Fruit fly (Drosophila melanogaster) whole organism, embryonic: ENCODE measurements around the gene CG17027.
A peak's percentile ranks its signal among the peaks of the same experiment; 100 is the strongest.

ENCODE experiments used
- Abd-B ChIP-seq: fragments of 200-800 bp; sonication (Bioruptor generic); optimal IDR thresholded peaks from 2 replicates; lab custom pipeline; 2018; ENCODE audit warnings: missing biosample characterization, mild to moderate bottlenecking, missing genetic modification characterization, moderate library complexity
- Atf-2 ChIP-seq: fragments of 200-800 bp; sonication (Bioruptor generic); optimal IDR thresholded peaks from 2 replicates; lab custom pipeline; 2016; ENCODE audit warnings: missing biosample characterization, missing genetic modification characterization
- Blimp-1 ChIP-seq: fragments of 200-800 bp; sonication (Bioruptor generic); optimal IDR thresholded peaks from 3 replicates; lab custom pipeline; 2018; ENCODE audit warnings: missing biosample characterization, missing genetic modification characterization, mild to moderate bottlenecking, moderate library complexity, missing genetic modification reagents
- CG10366 ChIP-seq: fragments of 200-800 bp; sonication (Bioruptor generic); IDR thresholded peaks from 2 replicates; pipeline ENCODE4 v1.3.6; 2022; ENCODE audit warnings: missing biosample characterization, missing genetic modification characterization
- CG11398 ChIP-seq: fragments of 200-800 bp; sonication (Bioruptor generic); optimal IDR thresholded peaks from 2 replicates; lab custom pipeline; 2016; ENCODE audit warnings: missing biosample characterization, missing genetic modification characterization
- CG12659 ChIP-seq: fragments of 200-800 bp; sonication (Bioruptor generic); optimal IDR thresholded peaks from 3 replicates; lab custom pipeline; 2017; ENCODE audit warnings: mild to moderate bottlenecking, missing biosample characterization, missing genetic modification reagents, missing genetic modification characterization
- CG12942 ChIP-seq: fragments of 200-800 bp; sonication (Bioruptor generic); optimal IDR thresholded peaks from 3 replicates; lab custom pipeline; 2016; ENCODE audit warnings: missing biosample characterization, missing genetic modification characterization
- CG13296 ChIP-seq: fragments of 200-800 bp; sonication (Bioruptor generic); optimal IDR thresholded peaks from 3 replicates; lab custom pipeline; 2018; ENCODE audit warnings: missing biosample characterization, mild to moderate bottlenecking, missing genetic modification characterization
- CG16863 ChIP-seq: fragments of 200-800 bp; sonication (Bioruptor generic); optimal IDR thresholded peaks from 3 replicates; lab custom pipeline; 2016; ENCODE audit warnings: missing biosample characterization, missing genetic modification characterization
- CG17829 ChIP-seq: fragments of 200-800 bp; optimal IDR thresholded peaks from 2 replicates; lab custom pipeline; 2019; ENCODE audit warnings: missing biosample characterization, mild to moderate bottlenecking, missing genetic modification characterization, moderate library complexity
- CG3838 ChIP-seq: fragments of 200-800 bp; sonication (Bioruptor generic); optimal IDR thresholded peaks from 3 replicates; lab custom pipeline; 2016; ENCODE audit warnings: missing biosample characterization, missing genetic modification characterization
- CG5953 ChIP-seq: fragments of 200-800 bp; sonication (Bioruptor generic); IDR thresholded peaks from 2 replicates; pipeline ENCODE4 v1.3.6; 2022; ENCODE audit warnings: missing biosample characterization, missing genetic modification characterization
- CG6654 ChIP-seq: fragments of 200-800 bp; sonication (Bioruptor generic); optimal IDR thresholded peaks from 2 replicates; lab custom pipeline; 2017; ENCODE audit warnings: missing biosample characterization, mild to moderate bottlenecking, missing genetic modification characterization
- CG8765 ChIP-seq: fragments of 200-800 bp; sonication (Bioruptor generic); IDR thresholded peaks from 2 replicates; pipeline ENCODE4 v1.3.6; 2022; ENCODE audit warnings: missing biosample characterization, missing genetic modification characterization
- CG9876 ChIP-seq: fragments of 200-800 bp; sonication (Bioruptor generic); optimal IDR thresholded peaks from 2 replicates; lab custom pipeline; 2016; ENCODE audit warnings: missing biosample characterization, missing genetic modification characterization
- Doc3 ChIP-seq: fragments of 200-800 bp; sonication (Bioruptor generic); IDR thresholded peaks from 3 replicates; pipeline ENCODE4 v1.3.6; 2022; ENCODE audit warnings: missing biosample characterization, missing genetic modification characterization; ENCODE audit not compliant: partially characterized antibody
- E2f1 ChIP-seq: fragments of 200-800 bp; sonication (Bioruptor generic); IDR thresholded peaks from 2 replicates; pipeline ENCODE4 v1.3.6; 2022; ENCODE audit warnings: missing biosample characterization, missing genetic modification characterization
- Gsc ChIP-seq: fragments of 200-800 bp; sonication (Bioruptor generic); IDR thresholded peaks from 2 replicates; pipeline ENCODE4 v1.3.6; 2022; ENCODE audit warnings: missing biosample characterization, missing genetic modification characterization
- Gug ChIP-seq: fragments of 200-800 bp; sonication (Bioruptor generic); IDR thresholded peaks from 4 replicates; pipeline ENCODE4 v1.3.6; 2022; ENCODE audit warnings: missing biosample characterization, missing genetic modification characterization
- H15 ChIP-seq: fragments of 200-800 bp; sonication (Bioruptor generic); IDR thresholded peaks from 3 replicates; pipeline ENCODE4 v1.3.6; 2022; ENCODE audit warnings: missing biosample characterization, missing genetic modification characterization
- Hr3 ChIP-seq: fragments of 200-800 bp; sonication (Bioruptor generic); optimal IDR thresholded peaks from 3 replicates; lab custom pipeline; 2016; ENCODE audit warnings: missing biosample characterization, missing genetic modification characterization
- Hsf ChIP-seq: fragments of 200-800 bp; sonication (Bioruptor generic); optimal IDR thresholded peaks from 3 replicates; lab custom pipeline; 2016; ENCODE audit warnings: missing biosample characterization, missing genetic modification characterization
- Max ChIP-seq: fragments of 200-800 bp; sonication (Bioruptor generic); optimal IDR thresholded peaks from 2 replicates; lab custom pipeline; 2016; ENCODE audit warnings: missing biosample characterization, mild to moderate bottlenecking, missing genetic modification characterization
- Med ChIP-seq: fragments of 200-800 bp; sonication (Bioruptor generic); peaks from one replicate; lab custom pipeline; 2016; ENCODE audit warnings: missing biosample characterization, missing genetic modification characterization, mild to moderate bottlenecking, inconsistent platforms, moderate library complexity
- Nf-YA ChIP-seq: fragments of 200-800 bp; sonication (Bioruptor generic); IDR thresholded peaks from 2 replicates; pipeline ENCODE4 v1.3.6; 2022; ENCODE audit warnings: missing biosample characterization, missing genetic modification characterization
- Opbp ChIP-seq: fragments of 200-800 bp; sonication (Bioruptor generic); IDR thresholded peaks from 3 replicates; pipeline ENCODE4 v1.3.6; 2022; ENCODE audit warnings: missing biosample characterization, missing genetic modification characterization; ENCODE audit not compliant: partially characterized antibody
- Sin3A ChIP-seq: fragments of >200 bp; optimal IDR thresholded peaks from 2 replicates; lab custom pipeline; 2018
- Spps ChIP-seq: fragments of 200-800 bp; sonication (Bioruptor generic); optimal IDR thresholded peaks from 2 replicates; lab custom pipeline; 2018; ENCODE audit warnings: missing biosample characterization, mild to moderate bottlenecking, missing genetic modification characterization
- Taf1 ChIP-seq: fragments of 200-800 bp; sonication (Bioruptor generic); IDR thresholded peaks from 2 replicates; pipeline ENCODE4 v1.3.6; 2022; ENCODE audit warnings: missing biosample characterization, missing genetic modification characterization
- Vsx1 ChIP-seq: fragments of 200-800 bp; sonication (Bioruptor generic); optimal IDR thresholded peaks from 2 replicates; lab custom pipeline; 2017; ENCODE audit warnings: missing biosample characterization, mild to moderate bottlenecking, missing genetic modification characterization, missing genetic modification reagents
- az2 ChIP-seq: fragments of 200-800 bp; sonication (Bioruptor generic); optimal IDR thresholded peaks from 3 replicates; lab custom pipeline; 2016; ENCODE audit warnings: missing biosample characterization, missing genetic modification characterization
- chif ChIP-seq, 2 experiments: fragments of 200-800 bp; sonication (Bioruptor generic); optimal IDR thresholded peaks; 3 replicates each; lab custom pipeline; 2016; ENCODE audit warnings: missing biosample characterization in 2 of 2, missing genetic modification characterization in 2 of 2
- ci ChIP-seq: fragments of 200-800 bp; sonication (Bioruptor generic); IDR thresholded peaks from 3 replicates; pipeline ENCODE4 v1.3.6; 2022; ENCODE audit warnings: missing biosample characterization, missing genetic modification characterization
- danr ChIP-seq: fragments of 200-800 bp; sonication (Bioruptor generic); IDR thresholded peaks from 2 replicates; pipeline ENCODE4 v1.3.6; 2022; ENCODE audit warnings: missing biosample characterization, missing genetic modification characterization
- dati ChIP-seq: fragments of 200-800 bp; sonication (Bioruptor generic); IDR thresholded peaks from 2 replicates; pipeline ENCODE4 v1.3.6; 2022; ENCODE audit warnings: missing biosample characterization, missing genetic modification characterization
- disco-r ChIP-seq: fragments of 200-800 bp; sonication (Bioruptor generic); optimal IDR thresholded peaks from 2 replicates; lab custom pipeline; 2016; ENCODE audit warnings: missing biosample characterization, missing genetic modification characterization
- jing ChIP-seq: fragments of 200-800 bp; sonication (Bioruptor generic); optimal IDR thresholded peaks from 2 replicates; lab custom pipeline; 2018; ENCODE audit warnings: missing biosample characterization, mild to moderate bottlenecking, missing genetic modification characterization
- kah ChIP-seq: fragments of 200-800 bp; sonication (Bioruptor generic); optimal IDR thresholded peaks from 2 replicates; lab custom pipeline; 2018; ENCODE audit warnings: missing biosample characterization, mild to moderate bottlenecking, missing genetic modification characterization
- lbe ChIP-seq: fragments of 200-800 bp; sonication (Bioruptor generic); optimal IDR thresholded peaks from 2 replicates; lab custom pipeline; 2016; ENCODE audit warnings: missing biosample characterization, mild to moderate bottlenecking, missing genetic modification characterization
- luna ChIP-seq: fragments of 200-800 bp; sonication (Bioruptor generic); optimal IDR thresholded peaks from 2 replicates; lab custom pipeline; 2016; ENCODE audit warnings: missing biosample characterization, missing genetic modification characterization
- mam ChIP-seq: fragments of 200-800 bp; sonication (Bioruptor generic); optimal IDR thresholded peaks from 3 replicates; lab custom pipeline; 2016; ENCODE audit warnings: missing biosample characterization, missing genetic modification characterization
- phol ChIP-seq: fragments of 200-800 bp; sonication (Bioruptor generic); optimal IDR thresholded peaks from 3 replicates; lab custom pipeline; 2018; ENCODE audit warnings: missing biosample characterization, mild to moderate bottlenecking, missing genetic modification characterization, moderate library complexity
- pita ChIP-seq: fragments of 200-800 bp; sonication (Bioruptor generic); optimal IDR thresholded peaks from 2 replicates; lab custom pipeline; 2017; ENCODE audit warnings: missing biosample characterization, mild to moderate bottlenecking, missing genetic modification characterization
- sima ChIP-seq: fragments of 200-800 bp; sonication (Bioruptor generic); optimal IDR thresholded peaks from 2 replicates; lab custom pipeline; 2016; ENCODE audit warnings: missing biosample characterization, missing genetic modification characterization
- sob ChIP-seq: fragments of 200-800 bp; sonication (Bioruptor generic); IDR thresholded peaks from 2 replicates; pipeline ENCODE4 v1.3.6; 2022; ENCODE audit warnings: missing biosample characterization, missing genetic modification characterization
- ssp ChIP-seq: fragments of 200-800 bp; sonication (Bioruptor generic); IDR thresholded peaks from 2 replicates; pipeline ENCODE4 v1.3.6; 2022; ENCODE audit warnings: missing biosample characterization, missing genetic modification characterization
- trem ChIP-seq: fragments of 200-800 bp; optimal IDR thresholded peaks from 3 replicates; lab custom pipeline; 2019; ENCODE audit warnings: missing biosample characterization, mild to moderate bottlenecking, missing genetic modification characterization, moderate library complexity
- twi ChIP-seq: fragments of 200-800 bp; optimal IDR thresholded peaks from 2 replicates; lab custom pipeline; 2019; ENCODE audit warnings: missing biosample characterization, mild to moderate bottlenecking, missing genetic modification characterization, moderate library complexity
- tx ChIP-seq: fragments of 200-800 bp; sonication (Bioruptor generic); optimal IDR thresholded peaks from 2 replicates; lab custom pipeline; 2016; ENCODE audit warnings: missing biosample characterization, missing genetic modification characterization

The CG17027 gene

DNA sequence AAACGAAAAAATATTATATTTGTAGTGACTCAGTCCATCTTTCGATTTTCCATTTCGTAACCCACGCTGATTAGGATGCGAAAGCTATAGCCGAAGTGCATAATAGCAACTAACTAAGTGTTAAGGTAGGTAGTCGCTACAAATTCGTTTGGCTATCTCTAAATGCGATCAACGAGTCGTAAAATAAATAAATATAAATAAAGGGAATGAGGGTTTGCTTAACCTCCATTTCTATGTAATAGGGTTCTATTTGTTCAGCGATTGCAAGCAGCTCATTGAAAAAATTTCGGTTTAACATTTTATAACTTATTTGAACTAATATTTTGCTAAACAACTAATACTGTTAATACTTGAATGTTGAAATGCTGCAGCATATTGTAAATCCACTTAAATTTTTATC is 30.3 kb downstream of the CG17027 start (continued):
- TF ChIP-seq Blimp-1 (peak; percentile 24), Abd-B (GFP tag; lab: Kevin White, UChicago) (no peak), CG8765 (GFP tag; lab: Robert Waterston, UW) (no peak), Hr3 (no peak), ci (GFP tag; lab: Robert Waterston, UW) (peak; percentile 46; the same call in 1 of the 3 replicates), dati (GFP tag; lab: Robert Waterston, UW) (no peak), CG13296 (GFP tag; lab: Kevin White, UChicago) (no peak), Sin3A (lab: Kevin White, UChicago) (no peak), Taf1 (GFP tag; lab: Robert Waterston, UW) (no peak), CG3838 (GFP tag; lab: Kevin White, UChicago) (no peak), ssp (GFP tag; lab: Robert Waterston, UW) (no peak)
- TF ChIP-seq, all 482 proteins: peak for 16

DNA sequence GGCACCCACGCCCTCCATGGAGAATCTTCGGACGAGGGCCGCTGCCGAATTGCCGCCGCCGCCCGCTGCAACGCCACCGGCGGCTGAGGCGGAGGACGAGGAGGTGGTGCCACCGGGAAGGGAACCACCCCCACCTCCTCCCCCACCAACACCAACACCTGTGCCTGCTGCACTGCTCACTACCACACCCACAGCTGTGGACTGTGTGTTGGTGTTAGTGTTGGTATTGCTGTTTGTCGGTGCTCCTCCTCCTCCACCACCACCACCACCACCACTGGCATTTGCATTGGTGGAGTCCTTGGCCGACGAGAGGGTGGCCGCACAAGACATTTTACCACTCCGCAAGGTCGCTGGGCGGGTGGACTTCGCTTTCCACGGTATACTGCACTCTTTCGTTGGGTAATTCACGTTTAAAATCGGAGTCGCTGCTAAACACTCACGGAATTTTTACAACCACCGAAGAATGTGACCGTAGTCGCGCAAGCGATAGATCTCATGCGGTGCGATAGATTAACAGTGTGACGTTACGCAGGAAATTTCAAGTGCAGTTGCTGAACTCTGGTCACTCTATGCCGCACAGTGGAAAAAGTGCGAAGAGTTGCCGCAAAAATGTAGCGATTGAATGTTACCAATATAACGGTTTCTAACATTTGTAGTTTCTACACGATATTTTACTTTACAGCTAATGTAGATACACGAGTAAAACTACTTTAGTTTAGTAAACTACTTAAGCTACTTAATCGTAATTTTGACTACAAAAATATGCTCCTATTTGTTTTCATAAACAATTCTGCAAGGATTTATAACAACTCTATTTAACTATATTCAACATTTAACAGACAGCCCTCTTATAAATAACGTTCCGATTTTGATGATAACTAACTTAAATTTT is 31.7 kb downstream of the CG17027 start, which contains the start of gene mib1:
mib1 (minus strand) TSS at position 494 of the 892 bp plus-strand sequence.
- TF ChIP-seq CG5953 (GFP tag; lab: Robert Waterston, UW): no peak
- no peak for TF ChIP-seq CG12942 (GFP tag; lab: Kevin White, UChicago)
- peak; percentile 62 for TF ChIP-seq phol (tag; lab: Kevin White, UChicago)
- peak; percentile 65; the same call in 1 of the 2 replicates for TF ChIP-seq sob (GFP tag; lab: Robert Waterston, UW)
- no peak for TF ChIP-seq jing (GFP tag; lab: Kevin White, UChicago)
- no peak for TF ChIP-seq pita
- TF ChIP-seq tx (GFP tag; lab: Kevin White, UChicago): no peak
- TF ChIP-seq Hsf (GFP tag; lab: Kevin White, UChicago): peak; percentile 24
- no peak for TF ChIP-seq sima (GFP tag; lab: Kevin White, UChicago)
- TF ChIP-seq Med (GFP tag; lab: Kevin White, UChicago): peak; percentile 91
- TF ChIP-seq Max: no peak
- TF ChIP-seq CG12659 (GFP tag; lab: Kevin White, UChicago): peak; percentile 88
- peak; percentile 35; the same call in 2 of the 4 replicates for TF ChIP-seq Gug (GFP tag; lab: Robert Waterston, UW)
- TF ChIP-seq Spps (tag; lab: Kevin White, UChicago): no peak
- no peak for TF ChIP-seq danr (GFP tag; lab: Robert Waterston, UW)
- no peak for TF ChIP-seq mam
- peak in 1 of 2 experiments; percentile 15 for TF ChIP-seq chif (GFP tag; optimal IDR thresholded peaks at IDR 0.05; lab: Kevin White, UChicago)
- peak; percentile 19 for TF ChIP-seq twi (tag; lab: Kevin White, UChicago)
- TF ChIP-seq CG9876 (GFP tag; lab: Kevin White, UChicago): no peak
- TF ChIP-seq Nf-YA (GFP tag; lab: Robert Waterston, UW): no peak; the same call in 1 of the 2 replicates
- peak; percentile 15 for TF ChIP-seq az2 (GFP tag; lab: Kevin White, UChicago)
- no peak for TF ChIP-seq CG11398 (GFP tag; lab: Kevin White, UChicago)
- TF ChIP-seq Vsx1 (GFP tag; lab: Kevin White, UChicago): no peak
- no peak for TF ChIP-seq lbe (GFP tag; lab: Kevin White, UChicago)
- TF ChIP-seq kah (GFP tag; lab: Kevin White, UChicago): peak; percentile 86
- TF ChIP-seq CG17829 (tag; lab: Kevin White, UChicago): peak; percentile 38
- peak; percentile 12 for TF ChIP-seq disco-r (GFP tag; lab: Kevin White, UChicago)
- TF ChIP-seq Opbp (GFP tag; lab: Robert Waterston, UW): peak; percentile 95
- TF ChIP-seq E2f1 (GFP tag; lab: Robert Waterston, UW): no peak
- TF ChIP-seq Atf-2 (GFP tag; lab: Kevin White, UChicago): no peak
- TF ChIP-seq H15 (GFP tag; lab: Robert Waterston, UW): 0 out of 3 replicates have a peak, but pooled peaks have one; percentile 8
- TF ChIP-seq luna (GFP tag; lab: Kevin White, UChicago): no peak
- peak; percentile 72 for TF ChIP-seq Doc3 (GFP tag; lab: Robert Waterston, UW)
- TF ChIP-seq CG10366 (GFP tag; lab: Robert Waterston, UW): no peak
- peak; percentile 89 for TF ChIP-seq trem (tag; lab: Kevin White, UChicago)
- no peak for TF ChIP-seq CG16863 (GFP tag; lab: Kevin White, UChicago)
- no peak for TF ChIP-seq Gsc
- TF ChIP-seq CG6654 (GFP tag; lab: Kevin White, UChicago): no peak
